Worm (Caenorhabditis elegans) whole organism, L2 larva: ENCODE data around the gene acaa-2.

ENCODE experiments used
- C34F6.9 ChIP-seq: fragments of 150-350 bp; optimal IDR thresholded peaks from 2 replicates; lab custom pipeline; 2014; ENCODE audit warnings: missing biosample characterization, missing genetic modification characterization
- R02D3.7 ChIP-seq: fragments of 150-350 bp; optimal IDR thresholded peaks from 2 replicates; lab custom pipeline; 2014; ENCODE audit warnings: missing biosample characterization, missing genetic modification characterization
- Y55F3AM.14 ChIP-seq: fragments of 200-800 bp; sonication (Bioruptor generic); optimal IDR thresholded peaks from 2 replicates; lab custom pipeline; 2018; ENCODE audit warnings: mild to moderate bottlenecking, missing genetic modification characterization, missing compliant biosample characterization
- ZK546.5 ChIP-seq: sonication (generic microtip); optimal IDR thresholded peaks from 2 replicates; lab custom pipeline; 2017; ENCODE audit warnings: missing biosample characterization, missing genetic modification characterization
- aly-2 ChIP-seq: fragments of 150-350 bp; optimal IDR thresholded peaks from 2 replicates; lab custom pipeline; 2014; ENCODE audit warnings: missing biosample characterization, missing genetic modification characterization
- ama-1 ChIP-seq: fragments of 150-350 bp; optimal IDR thresholded peaks from 2 replicates; lab custom pipeline; 2018; ENCODE audit warnings: inconsistent platforms
- ceh-16 ChIP-seq: fragments of 150-350 bp; optimal IDR thresholded peaks from 2 replicates; lab custom pipeline; 2014; ENCODE audit warnings: missing biosample characterization, missing genetic modification characterization
- crh-2 ChIP-seq: sonication (generic microtip); optimal IDR thresholded peaks from 2 replicates; lab custom pipeline; 2017; ENCODE audit warnings: missing biosample characterization, missing genetic modification characterization
- dmd-4 ChIP-seq: sonication (generic microtip); optimal IDR thresholded peaks from 2 replicates; lab custom pipeline; 2017; ENCODE audit warnings: missing biosample characterization, missing genetic modification characterization
- egl-27 ChIP-seq: sonication (generic microtip); optimal IDR thresholded peaks from 3 replicates; lab custom pipeline; 2017; ENCODE audit warnings: missing biosample characterization, missing genetic modification reagents, missing genetic modification characterization
- elt-1 ChIP-seq: fragments of 150-350 bp; optimal IDR thresholded peaks from 2 replicates; lab custom pipeline; 2014; ENCODE audit warnings: missing biosample characterization, missing genetic modification characterization
- elt-3 ChIP-seq: sonication (generic microtip); optimal IDR thresholded peaks from 2 replicates; lab custom pipeline; 2017; ENCODE audit warnings: missing biosample characterization, missing genetic modification characterization
- fos-1 ChIP-seq: fragments of 150-350 bp; optimal IDR thresholded peaks from 2 replicates; lab custom pipeline; 2014; ENCODE audit warnings: missing biosample characterization, missing genetic modification characterization
- gmeb-1 ChIP-seq: fragments of 150-350 bp; optimal IDR thresholded peaks from 2 replicates; lab custom pipeline; 2014; ENCODE audit warnings: missing biosample characterization, missing genetic modification characterization
- lin-13 ChIP-seq: fragments of 150-350 bp; optimal IDR thresholded peaks from 2 replicates; lab custom pipeline; 2014; ENCODE audit warnings: missing biosample characterization, missing genetic modification reagents, missing genetic modification characterization
- lin-39 ChIP-seq: fragments of 150-350 bp; optimal IDR thresholded peaks from 2 replicates; lab custom pipeline; 2014; ENCODE audit warnings: missing biosample characterization, missing genetic modification reagents, missing genetic modification characterization
- lsy-2 ChIP-seq, 2 experiments: fragments of 150-350 bp in 1 of 2; sonication (generic microtip) in 1 of 2; optimal IDR thresholded peaks; 2 replicates each; lab custom pipeline; 2014 to 2017; ENCODE audit warnings: missing biosample characterization in 2 of 2, missing genetic modification characterization in 2 of 2
- mab-5 ChIP-seq: fragments of 150-350 bp; optimal IDR thresholded peaks from 2 replicates; lab custom pipeline; 2014; ENCODE audit warnings: missing biosample characterization, missing genetic modification characterization
- mdl-1 ChIP-seq, 2 experiments: fragments of 150-350 bp in 1 of 2; sonication (generic microtip) in 1 of 2; optimal IDR thresholded peaks; 2 replicates each; lab custom pipeline; 2017; ENCODE audit warnings: missing biosample characterization in 2 of 2, missing genetic modification characterization in 2 of 2
- nhr-12 ChIP-seq: fragments of 150-350 bp; optimal IDR thresholded peaks from 2 replicates; lab custom pipeline; 2014; ENCODE audit warnings: missing biosample characterization, missing genetic modification characterization
- nhr-129 ChIP-seq: fragments of 150-350 bp; optimal IDR thresholded peaks from 2 replicates; lab custom pipeline; 2014; ENCODE audit warnings: missing biosample characterization, missing genetic modification characterization
- nhr-21 ChIP-seq: fragments of 150-350 bp; optimal IDR thresholded peaks from 2 replicates; lab custom pipeline; 2014; ENCODE audit warnings: missing biosample characterization, missing genetic modification characterization
- nhr-23 ChIP-seq: fragments of 150-350 bp; optimal IDR thresholded peaks from 2 replicates; lab custom pipeline; 2014; ENCODE audit warnings: missing biosample characterization, missing genetic modification reagents, missing genetic modification characterization
- nhr-237 ChIP-seq: fragments of 150-350 bp; optimal IDR thresholded peaks from 2 replicates; lab custom pipeline; 2014; ENCODE audit warnings: missing biosample characterization, missing genetic modification characterization
- nhr-25 ChIP-seq: fragments of 150-350 bp; sonication (generic microtip); optimal IDR thresholded peaks from 3 replicates; lab custom pipeline; 2014; ENCODE audit warnings: missing biosample characterization, missing genetic modification characterization
- nhr-6 ChIP-seq: fragments of 150-350 bp; optimal IDR thresholded peaks from 2 replicates; lab custom pipeline; 2014; ENCODE audit warnings: missing biosample characterization, missing genetic modification characterization
- nhr-77 ChIP-seq: fragments of 150-350 bp; optimal IDR thresholded peaks from 2 replicates; lab custom pipeline; 2014; ENCODE audit warnings: missing biosample characterization, missing genetic modification characterization
- peb-1 ChIP-seq: fragments of 150-350 bp; optimal IDR thresholded peaks from 2 replicates; lab custom pipeline; 2014; ENCODE audit warnings: missing biosample characterization, missing genetic modification characterization
- sem-4 ChIP-seq: fragments of 150-350 bp; optimal IDR thresholded peaks from 2 replicates; lab custom pipeline; 2014; ENCODE audit warnings: missing biosample characterization, missing genetic modification reagents, missing genetic modification characterization
- sma-3 ChIP-seq: sonication (generic microtip); optimal IDR thresholded peaks from 2 replicates; lab custom pipeline; 2016; ENCODE audit warnings: missing genetic modification reagents, missing genetic modification characterization, missing compliant biosample characterization
- sma-9 ChIP-seq, 2 experiments: fragments of 150-350 bp in 1 of 2; sonication (generic microtip) in 1 of 2; optimal IDR thresholded peaks; 2 replicates each; lab custom pipeline; 2014 to 2016; ENCODE audit warnings: missing genetic modification characterization in 2 of 2, mild to moderate bottlenecking in 1 of 2, missing biosample characterization in 1 of 2, missing compliant biosample characterization in 1 of 2, missing genetic modification reagents in 1 of 2, moderate library complexity in 1 of 2
- snpc-4 ChIP-seq: fragments of 150-350 bp; optimal IDR thresholded peaks from 2 replicates; lab custom pipeline; 2014; ENCODE audit warnings: missing biosample characterization, missing genetic modification characterization
- unc-39 ChIP-seq: fragments of 150-350 bp; optimal IDR thresholded peaks from 2 replicates; lab custom pipeline; 2014; ENCODE audit warnings: missing biosample characterization, missing genetic modification characterization
- unc-55 ChIP-seq: fragments of 150-350 bp; sonication (generic microtip); optimal IDR thresholded peaks from 3 replicates; lab custom pipeline; 2014; ENCODE audit warnings: missing biosample characterization, missing genetic modification reagents, missing genetic modification characterization
- ztf-1 ChIP-seq: fragments of 200-800 bp; sonication (Bioruptor generic); conservative IDR thresholded peaks from 2 replicates; pipeline ENCODE4 v1.3.6; 2022; ENCODE audit warnings: missing genetic modification characterization, missing compliant biosample characterization
- ztf-11 ChIP-seq: sonication (generic microtip); optimal IDR thresholded peaks from 2 replicates; lab custom pipeline; 2017; ENCODE audit warnings: missing biosample characterization, missing genetic modification characterization
- ztf-4 ChIP-seq: fragments of 150-350 bp; optimal IDR thresholded peaks from 2 replicates; lab custom pipeline; 2014; ENCODE audit warnings: missing biosample characterization, missing genetic modification characterization

acaa-2 gene

ce11 chrIII:13343562-13344139 lies 1.1 kb upstream of the acaa-2 start:
- TF ChIP-seq elt-1 (tag; lab: Kevin White, UChicago) (no peak), fos-1 (tag; lab: Kevin White, UChicago) (no peak), peb-1 (tag; lab: Kevin White, UChicago) (no peak), nhr-12 (tag; lab: Kevin White, UChicago) (no peak), gmeb-1 (tag; lab: Kevin White, UChicago) (no peak), aly-2 (tag; lab: Kevin White, UChicago) (no peak), lin-13 (GFP tag; lab: Kevin White, UChicago) (no peak)

ce11 chrIII:13346785-13347184 lies 2.0 kb downstream of the acaa-2 start, which contains the start of gene mtm-6:
Gene mtm-6, plus strand, starts transcription at chrIII:13347085.
- no peak for TF ChIP-seq mdl-1 (tag; optimal IDR thresholded peaks at IDR 0.05; lab: Kevin White, UChicago)
- no peak for TF ChIP-seq fos-1 (tag; lab: Kevin White, UChicago)
- TF ChIP-seq nhr-25, result no peak
- TF ChIP-seq ceh-16, result no peak
- no peak for TF ChIP-seq unc-55 (GFP tag; lab: Kevin White, UChicago)
- TF ChIP-seq sem-4 (tag; lab: Kevin White, UChicago), result no peak
- no peak for TF ChIP-seq nhr-77 (tag; lab: Kevin White, UChicago)
- TF ChIP-seq elt-3 (tag; lab: Kevin White, UChicago), result no peak
- no peak for TF ChIP-seq nhr-21

ce11 chrIII:13347782-13348327 lies 3.1 kb downstream of the acaa-2 start:
- peak; percentile 70 for TF ChIP-seq unc-55 (GFP tag; lab: Kevin White, UChicago)
- TF ChIP-seq sma-9 (GFP tag; optimal IDR thresholded peaks at IDR 0.05; lab: Kevin White, UChicago), result peak; percentile 29
- no peak for TF ChIP-seq sma-9 (tag; optimal IDR thresholded peaks at IDR 0.05; lab: Kevin White, UChicago)
- TF ChIP-seq ztf-4 (tag; lab: Kevin White, UChicago), result no peak

- TF ChIP-seq sma-3 (no peak), mab-5 (no peak), lin-39 (tag; lab: Kevin White, UChicago) (no peak), aly-2 (tag; lab: Kevin White, UChicago) (no peak), nhr-21 (no peak), unc-39 (tag; lab: Kevin White, UChicago) (no peak), nhr-23 (tag; lab: Kevin White, UChicago) (no peak), egl-27 (tag; lab: Kevin White, UChicago) (no peak), nhr-129 (no peak), Y55F3AM.14 (GFP tag; lab: Kevin White, UChicago) (no peak), ztf-1 (GFP tag; lab: Robert Waterston, UW) (no peak), unc-55 (GFP tag; lab: Kevin White, UChicago) (no peak), nhr-12 (tag; lab: Kevin White, UChicago) (no peak), elt-1 (tag; lab: Kevin White, UChicago) (no peak), ztf-11 (no peak)
Measured at ce11 chrIII:13348891-13349290, 4.2 kb downstream of the acaa-2 start.

ce11 chrIII:13350964-13351363 lies 6.2 kb downstream of the acaa-2 start:
- TF ChIP-seq ama-1 (lab: Kevin White, UChicago), result no peak
- no peak for TF ChIP-seq mdl-1 (tag; optimal IDR thresholded peaks at IDR 0.05; lab: Kevin White, UChicago)
- no peak for TF ChIP-seq mab-5
- no peak for TF ChIP-seq R02D3.7 (tag; lab: Kevin White, UChicago)
- no peak for TF ChIP-seq nhr-12 (tag; lab: Kevin White, UChicago)
- peak; percentile 4 for TF ChIP-seq unc-55 (GFP tag; lab: Kevin White, UChicago)
- no peak for TF ChIP-seq sma-9 (GFP tag; optimal IDR thresholded peaks at IDR 0.05; lab: Kevin White, UChicago)
- no peak for TF ChIP-seq sma-9 (tag; optimal IDR thresholded peaks at IDR 0.05; lab: Kevin White, UChicago)
- TF ChIP-seq sem-4 (tag; lab: Kevin White, UChicago), result no peak
- TF ChIP-seq unc-39 (tag; lab: Kevin White, UChicago), result no peak
- no peak for TF ChIP-seq nhr-129
- no peak for TF ChIP-seq nhr-21
- TF ChIP-seq dmd-4 (tag; lab: Kevin White, UChicago), result no peak
- no peak for TF ChIP-seq elt-3 (tag; lab: Kevin White, UChicago)
- no peak for TF ChIP-seq lin-13 (GFP tag; lab: Kevin White, UChicago)
- TF ChIP-seq nhr-237 (tag; lab: Kevin White, UChicago), result no peak
- no peak for TF ChIP-seq peb-1 (tag; lab: Kevin White, UChicago)
- no peak for TF ChIP-seq nhr-6 (tag; lab: Kevin White, UChicago)
- no peak for TF ChIP-seq ZK546.5 (tag; lab: Kevin White, UChicago)
- TF ChIP-seq nhr-77 (tag; lab: Kevin White, UChicago), result no peak
- peak in 1 of 2 experiments; percentile 47 for TF ChIP-seq lsy-2 (tag; optimal IDR thresholded peaks at IDR 0.05; lab: Kevin White, UChicago)
- TF ChIP-seq nhr-25, result no peak
- TF ChIP-seq sma-3, result no peak
- TF ChIP-seq snpc-4 (tag; lab: Kevin White, UChicago), result no peak
- peak; percentile 76 for TF ChIP-seq crh-2 (tag; lab: Kevin White, UChicago)
- TF ChIP-seq C34F6.9, result no peak
